Fruit fly (Drosophila melanogaster) whole organism, larva: ENCODE measurements around the gene Zip88E.

Source experiments
- noc ChIP-seq: fragments of 200-800 bp; sonication (Bioruptor generic); optimal IDR thresholded peaks from 3 replicates; lab custom pipeline; 2019; ENCODE audit warnings: missing biosample characterization, mild to moderate bottlenecking, missing genetic modification characterization, moderate library complexity

The Zip88E gene

dm6 chr3R:15290642-15291118 lies 22.2 kb downstream of the Zip88E start, which contains the start of gene CG45218:
TSS of gene CG45218 (minus strand) at chr3R:15290799.
- TF ChIP-seq noc (tag; lab: Kevin White, UChicago), result peak; percentile 51

dm6 chr3R:15291551-15292223 lies 23.2 kb downstream of the Zip88E start:
- peak; percentile 23 for TF ChIP-seq noc (tag; lab: Kevin White, UChicago)

DNA sequence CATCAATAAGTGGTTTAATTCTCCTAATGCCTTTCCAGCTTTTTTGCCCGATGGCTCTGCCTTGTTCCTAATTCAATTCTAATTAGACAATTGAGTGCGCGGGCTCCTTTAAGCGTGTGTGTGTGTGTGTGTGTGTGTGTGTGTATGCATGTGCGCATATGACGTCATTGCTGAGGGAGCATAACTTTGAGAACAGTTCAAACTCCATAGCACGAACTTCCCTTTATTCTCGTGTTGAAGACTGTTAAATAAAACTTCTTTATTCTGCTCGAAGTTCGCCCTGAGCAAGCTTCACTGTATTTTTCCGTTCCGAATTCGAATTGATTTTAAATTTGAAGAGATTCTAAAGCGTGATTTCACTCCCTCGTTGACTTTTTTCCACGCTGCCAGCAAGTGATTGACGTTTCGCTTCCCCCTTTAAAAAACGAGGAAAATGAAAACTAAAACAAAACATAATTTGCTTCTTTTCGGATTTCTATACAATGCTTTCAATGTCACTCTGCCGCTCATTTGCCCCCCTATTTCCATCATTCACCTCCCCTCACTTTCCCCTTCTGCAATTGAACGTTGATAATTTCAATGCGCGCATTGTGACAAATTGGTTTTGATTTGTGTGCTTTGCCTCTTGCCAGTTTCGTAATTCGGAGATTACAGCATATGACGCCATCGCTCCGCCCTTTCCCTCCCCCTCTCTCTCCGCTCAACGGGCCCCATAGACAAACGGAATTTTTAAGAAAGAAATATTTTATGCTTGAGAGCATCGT lies 24.0 kb downstream of the Zip88E start:
- TF ChIP-seq noc (tag; lab: Kevin White, UChicago), result no peak

- peak; percentile 59 for TF ChIP-seq noc (tag; lab: Kevin White, UChicago)
Observed at dm6 chr3R:15293005-15293877, 24.8 kb downstream of the Zip88E start.

- no peak for TF ChIP-seq noc (tag; lab: Kevin White, UChicago)
Observed at dm6 chr3R:15293878-15294350, 25.5 kb downstream of the Zip88E start.

- peak; percentile 51 for TF ChIP-seq noc (tag; lab: Kevin White, UChicago)
Observed at dm6 chr3R:15297904-15298303, 29.4 kb downstream of the Zip88E start.

dm6 chr3R:15305246-15305645 lies 36.8 kb downstream of the Zip88E start:
- no peak for TF ChIP-seq noc (tag; lab: Kevin White, UChicago)

DNA sequence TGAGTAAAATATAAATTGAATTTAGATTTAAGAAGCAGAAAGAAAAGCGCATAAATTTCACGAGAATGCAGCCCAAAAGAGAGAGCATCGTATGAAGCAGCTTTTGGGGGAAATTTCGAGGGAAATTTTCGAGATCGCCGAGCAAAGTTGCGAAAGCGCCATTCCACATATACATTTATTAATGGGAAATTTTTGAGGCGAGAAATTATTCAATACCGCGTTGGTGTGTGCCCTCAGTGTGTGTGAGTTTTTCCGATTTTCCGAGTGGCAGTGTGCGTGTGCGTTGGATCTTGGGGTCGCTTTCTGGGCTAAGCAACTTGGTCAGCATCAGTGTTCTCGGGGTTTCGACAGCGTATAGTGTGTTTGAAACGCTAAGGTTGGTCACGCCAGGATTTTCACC lies 41.5 kb downstream of the Zip88E start, which contains the start of gene Tm2:
Gene Tm2, plus strand, starts transcription at position 270 of the 400 bp plus-strand sequence.
- no peak for TF ChIP-seq noc (tag; lab: Kevin White, UChicago)

- TF ChIP-seq noc (tag; lab: Kevin White, UChicago), result no peak
Observed at dm6 chr3R:15310695-15311094, 42.2 kb downstream of the Zip88E start.

- TF ChIP-seq noc (tag; lab: Kevin White, UChicago), result no peak
Observed at dm6 chr3R:15313836-15314235, 45.4 kb downstream of the Zip88E start.

dm6 chr3R:15316326-15316725 lies 47.9 kb downstream of the Zip88E start, which contains the start of gene CG14866:
TSS of gene CG14866 (plus strand) at chr3R:15316471.
- no peak for TF ChIP-seq noc (tag; lab: Kevin White, UChicago)
